Worm (Caenorhabditis elegans): ENCODE data around the gene cnt-1.

- TF ChIP-seq nhr-28 (tag; optimal IDR thresholded peaks at IDR 0.05) (no peak), jun-1 (tag; optimal IDR thresholded peaks at IDR 0.05) (no peak), skn-1 (tag; optimal IDR thresholded peaks at IDR 0.05) (no peak), aly-2 (tag; optimal IDR thresholded peaks at IDR 0.05) (no peak), hmg-11 (tag; optimal IDR thresholded peaks at IDR 0.05) (no peak)
Observed at ce11 chrII:12062521-12062920, 26.1 kb downstream of the cnt-1 start, which contains the start of gene arrd-7.

Measured in whole organism, L3 larva.